Fruit fly (Drosophila melanogaster) whole organism, larva: ENCODE measurements around the gene ab.

Source experiments
- noc ChIP-seq: fragments of 200-800 bp; sonication (Bioruptor generic); optimal IDR thresholded peaks from 3 replicates; lab custom pipeline; 2019; ENCODE audit warnings: missing biosample characterization, mild to moderate bottlenecking, missing genetic modification characterization, moderate library complexity

Gene ab

dm6 chr2L:11190165-11190564 is 20.3 kb upstream of the ab start:
- TF ChIP-seq noc (tag; lab: Kevin White, UChicago), result peak; percentile 6

DNA sequence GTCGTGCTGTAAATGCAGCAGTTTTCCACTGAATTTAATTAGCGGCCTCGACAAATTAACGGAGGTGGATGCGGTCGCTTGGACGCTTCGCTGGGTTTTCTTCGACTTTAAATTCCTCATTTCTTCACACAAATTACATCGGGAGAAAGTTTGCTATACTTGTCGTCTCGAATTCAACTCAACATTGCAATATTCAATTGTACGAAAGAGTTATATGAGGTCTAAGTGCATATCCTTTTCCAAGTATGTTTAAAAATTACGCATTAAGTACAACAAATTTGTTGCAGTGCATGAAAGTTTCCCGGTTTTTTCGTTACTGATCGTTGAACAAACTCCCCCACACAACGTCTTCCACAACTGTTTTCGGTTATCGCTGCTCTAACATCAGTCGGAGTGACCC is 17.8 kb upstream of the ab start:
- no peak for TF ChIP-seq noc (tag; lab: Kevin White, UChicago)

DNA sequence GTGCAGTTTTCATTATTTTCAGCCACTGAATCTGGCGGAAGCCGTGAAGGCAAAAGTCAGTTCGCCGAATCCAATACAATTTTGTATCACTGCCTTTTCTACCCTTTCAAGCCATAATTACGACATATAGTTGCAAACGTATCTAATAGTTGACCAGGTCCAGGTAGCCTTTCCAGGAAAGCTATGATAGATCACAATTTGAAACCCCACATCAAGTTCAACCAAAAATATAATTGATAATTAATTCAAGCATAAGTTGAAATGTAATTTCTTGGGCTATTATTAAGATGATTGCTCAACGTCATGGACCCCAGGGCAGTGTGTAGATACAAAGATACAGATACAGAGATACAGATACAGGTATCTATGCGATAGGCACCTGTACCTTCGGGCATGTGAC is 14.3 kb upstream of the ab start:
- no peak for TF ChIP-seq noc (tag; lab: Kevin White, UChicago)

DNA sequence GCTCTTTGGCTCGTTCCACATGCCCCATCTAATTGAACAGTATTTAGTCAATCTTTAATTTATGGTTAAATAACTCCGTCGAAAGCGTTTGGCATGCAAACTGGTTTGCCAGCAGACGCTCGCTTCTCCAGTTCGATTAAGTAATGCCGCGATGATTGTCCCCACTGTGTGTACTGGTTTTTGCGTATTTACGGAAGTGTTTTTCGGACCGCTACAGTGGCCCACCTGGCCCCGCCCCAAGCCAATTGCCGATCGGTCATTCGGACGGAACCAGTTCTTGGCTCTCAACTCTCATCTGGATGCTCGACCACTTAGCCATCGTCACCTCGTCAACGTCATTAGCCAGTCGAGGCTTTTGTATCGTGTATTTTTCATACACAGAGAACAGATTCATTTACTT is 13.7 kb upstream of the ab start:
- no peak for TF ChIP-seq noc (tag; lab: Kevin White, UChicago)

DNA sequence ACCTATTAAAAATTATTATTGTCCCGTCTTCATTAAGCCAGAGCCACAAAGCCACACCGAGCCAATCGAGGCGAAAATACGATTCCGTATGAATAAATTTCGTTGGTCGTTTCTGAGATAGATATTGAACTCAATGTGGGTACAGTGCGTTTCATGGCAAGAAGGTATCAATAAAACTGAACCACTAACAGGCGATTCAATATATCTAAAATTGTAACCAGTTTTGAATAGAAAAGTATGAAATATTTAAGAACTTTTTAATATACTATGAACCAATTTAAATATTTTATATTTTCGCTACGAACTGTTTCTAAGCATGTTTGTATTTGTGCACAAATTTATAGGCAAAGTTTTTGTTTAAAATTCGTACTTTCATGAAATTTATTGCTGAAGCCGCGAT is 11.4 kb upstream of the ab start:
- peak; percentile 91 for TF ChIP-seq noc (tag; lab: Kevin White, UChicago)

DNA sequence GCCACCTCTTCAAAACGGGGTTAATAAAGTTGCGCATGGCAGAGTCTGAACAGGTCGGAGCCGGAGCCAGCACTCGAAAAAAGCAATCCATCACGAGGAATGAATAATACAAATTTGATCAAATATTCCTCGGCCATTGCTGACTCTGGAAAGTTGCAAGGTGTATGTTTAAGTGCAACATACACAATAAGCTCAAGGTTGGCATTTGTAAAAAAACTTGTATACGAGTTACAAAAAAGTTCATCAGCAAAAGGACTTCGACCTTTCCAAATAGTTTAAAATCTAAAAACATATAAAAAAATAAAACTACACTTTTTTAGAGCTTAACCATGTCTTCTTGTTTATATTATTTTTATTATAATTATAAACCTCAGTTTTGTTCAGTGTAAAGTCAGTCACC is 9.7 kb upstream of the ab start:
- TF ChIP-seq noc (tag; lab: Kevin White, UChicago), result no peak

DNA sequence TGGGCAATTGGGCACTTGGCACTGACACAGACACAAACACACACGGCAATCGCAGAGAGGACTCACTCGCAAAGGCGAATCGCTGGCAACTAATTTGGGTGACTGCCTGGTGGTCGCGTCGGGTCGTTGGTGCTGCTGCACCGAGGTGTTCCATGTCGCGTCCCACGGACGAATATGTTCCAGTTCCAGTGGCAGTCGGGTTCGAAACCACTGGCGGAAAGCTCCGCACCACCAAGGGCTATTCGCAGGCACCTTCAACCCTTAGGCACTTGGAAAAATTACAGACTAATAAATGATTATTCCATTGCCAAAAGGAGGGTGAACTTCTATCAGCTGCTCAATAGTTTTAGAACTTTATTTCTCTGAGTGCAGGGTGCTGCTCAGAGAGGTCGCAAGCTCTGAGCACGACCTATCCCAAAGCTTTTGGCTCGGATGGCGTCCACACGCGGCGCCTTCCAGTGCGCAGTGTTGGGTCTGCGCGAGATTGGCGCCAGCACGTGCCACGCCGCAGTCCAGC is 6.9 kb upstream of the ab start, which contains the start of gene Ca-beta:
Ca-beta (minus strand) TSS at position 51 of the 517 bp plus-strand sequence.
- no peak for TF ChIP-seq noc (tag; lab: Kevin White, UChicago)

DNA sequence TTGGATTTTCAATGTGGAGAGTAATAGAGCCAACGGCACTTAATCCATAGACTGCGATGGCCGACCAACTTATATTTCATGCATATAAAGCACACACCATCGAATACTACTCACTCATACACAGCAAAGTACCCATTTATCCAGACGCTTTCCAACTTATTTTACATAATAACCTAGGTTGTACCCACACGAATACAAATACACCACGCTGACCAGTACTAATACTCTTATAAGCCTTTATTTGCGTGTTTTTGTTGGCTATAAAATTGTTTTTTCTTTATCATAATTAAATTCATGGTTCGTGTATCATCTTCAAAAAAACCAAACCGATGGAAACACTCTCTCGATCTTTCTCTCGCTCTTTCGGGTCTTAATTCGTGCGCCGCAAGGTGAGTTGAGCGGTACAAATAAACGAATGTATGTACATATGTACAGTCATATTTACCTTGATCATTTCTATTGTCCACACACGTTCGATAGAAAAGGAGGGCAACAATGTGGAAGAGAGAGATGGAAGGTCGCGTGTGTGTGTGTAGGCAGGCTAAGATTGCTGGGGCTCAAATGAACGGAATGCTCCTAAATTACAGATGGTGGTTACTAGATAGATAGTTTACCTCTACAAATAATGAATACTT is 3.8 kb upstream of the ab start:
- no peak for TF ChIP-seq noc (tag; lab: Kevin White, UChicago)

dm6 chr2L:11207471-11207870 is 3.0 kb upstream of the ab start:
- TF ChIP-seq noc (tag; lab: Kevin White, UChicago), result no peak

dm6 chr2L:11208563-11209344 is 1.7 kb upstream of the ab start:
- TF ChIP-seq noc (tag; lab: Kevin White, UChicago), result no peak

- TF ChIP-seq noc (tag; lab: Kevin White, UChicago), result no peak
Measured at dm6 chr2L:11210970-11211967, 791 bp downstream of the ab start.

- no peak for TF ChIP-seq noc (tag; lab: Kevin White, UChicago)
Measured at dm6 chr2L:11218918-11219317, 8.4 kb downstream of the ab start.

- peak; percentile 41 for TF ChIP-seq noc (tag; lab: Kevin White, UChicago)
Measured at dm6 chr2L:11219446-11220038, 9.1 kb downstream of the ab start.

dm6 chr2L:11220783-11221182 is 10.3 kb downstream of the ab start:
- no peak for TF ChIP-seq noc (tag; lab: Kevin White, UChicago)

- no peak for TF ChIP-seq noc (tag; lab: Kevin White, UChicago)
Measured at dm6 chr2L:11221296-11221698, 10.8 kb downstream of the ab start.
